Worm (Caenorhabditis elegans) whole organism, L1 larva: Measurements from ENCODE around the gene umps-1.

Source experiments
- C16A3.4 ChIP-seq: fragments of 150-350 bp; optimal IDR thresholded peaks from 2 replicates; lab custom pipeline; 2014; ENCODE audit warnings: missing biosample characterization, missing genetic modification characterization
- F16B12.6 ChIP-seq: fragments of 150-350 bp; optimal IDR thresholded peaks from 2 replicates; lab custom pipeline; 2014; ENCODE audit warnings: missing biosample characterization, missing genetic modification characterization
- aha-1 ChIP-seq: fragments of 150-350 bp; optimal IDR thresholded peaks from 2 replicates; lab custom pipeline; 2014; ENCODE audit warnings: missing biosample characterization, missing genetic modification characterization
- aly-2 ChIP-seq: fragments of 150-350 bp; optimal IDR thresholded peaks from 2 replicates; lab custom pipeline; 2014; ENCODE audit warnings: missing biosample characterization, missing genetic modification characterization
- ceh-63 ChIP-seq: fragments of 200-800 bp; sonication (Bioruptor generic); optimal IDR thresholded peaks from 2 replicates; lab custom pipeline; 2018; ENCODE audit warnings: mild to moderate bottlenecking, missing genetic modification characterization, missing compliant biosample characterization
- ceh-8 ChIP-seq: fragments of 200-800 bp; sonication (Bioruptor generic); optimal IDR thresholded peaks from 2 replicates; lab custom pipeline; 2018; ENCODE audit warnings: mild to moderate bottlenecking, missing genetic modification characterization, moderate library complexity, missing compliant biosample characterization
- ceh-82 ChIP-seq, 3 experiments: fragments of 150-350 bp in 1 of 3; sonication (generic microtip) in 2 of 3; optimal IDR thresholded peaks; 2 replicates each; lab custom pipeline; 2014 to 2017; ENCODE audit warnings: missing biosample characterization in 3 of 3, missing genetic modification characterization in 3 of 3
- dsc-1 ChIP-seq: sonication (generic microtip); optimal IDR thresholded peaks from 2 replicates; lab custom pipeline; 2016; ENCODE audit warnings: mild to moderate bottlenecking, missing genetic modification characterization, missing compliant biosample characterization
- efl-1 ChIP-seq, 4 experiments: fragments of 150-350 bp; optimal IDR thresholded peaks in 3 of 4; peaks in 1 of 4; 1 replicate in 1 of 4; 2 replicates in 3 of 4; lab custom pipeline; 2014; ENCODE audit warnings: missing biosample characterization in 2 of 4, missing genetic modification characterization in 2 of 4, missing genetic modification reagents in 2 of 4
- efl-3 ChIP-seq: fragments of 200-800 bp; sonication (Bioruptor generic); optimal IDR thresholded peaks from 2 replicates; lab custom pipeline; 2018; ENCODE audit warnings: mild to moderate bottlenecking, missing genetic modification characterization, missing compliant biosample characterization
- egl-13 ChIP-seq: sonication (generic microtip); optimal IDR thresholded peaks from 2 replicates; lab custom pipeline; 2016; ENCODE audit warnings: missing genotype, missing genetic modification reagents, missing genetic modification characterization, missing compliant biosample characterization
- elt-2 ChIP-seq: sonication (generic microtip); optimal IDR thresholded peaks from 2 replicates; lab custom pipeline; 2016; ENCODE audit warnings: missing genetic modification characterization, mild to moderate bottlenecking, inconsistent platforms, missing compliant biosample characterization, missing genetic modification reagents
- fkh-10 ChIP-seq: sonication (generic microtip); optimal IDR thresholded peaks from 2 replicates; lab custom pipeline; 2017; ENCODE audit warnings: missing biosample characterization, missing genetic modification reagents, missing genetic modification characterization
- fkh-8 ChIP-seq: sonication (generic microtip); optimal IDR thresholded peaks from 2 replicates; lab custom pipeline; 2016; ENCODE audit warnings: mild to moderate bottlenecking, missing genetic modification characterization, missing compliant biosample characterization
- grh-1 ChIP-seq: fragments of 200-800 bp; sonication (Bioruptor generic); IDR thresholded peaks from 2 replicates; pipeline ENCODE4 v1.3.6; 2022; ENCODE audit warnings: missing genetic modification reagents, missing genetic modification characterization, missing compliant biosample characterization
- irx-1 ChIP-seq: sonication (generic microtip); optimal IDR thresholded peaks from 2 replicates; lab custom pipeline; 2016; ENCODE audit warnings: missing genetic modification characterization, missing compliant biosample characterization
- jun-1 ChIP-seq: fragments of 150-350 bp; optimal IDR thresholded peaks from 2 replicates; lab custom pipeline; 2014; ENCODE audit warnings: missing biosample characterization, missing genetic modification reagents, missing genetic modification characterization
- lin-14 ChIP-seq: fragments of 200-800 bp; sonication (Bioruptor generic); optimal IDR thresholded peaks from 2 replicates; lab custom pipeline; 2018; ENCODE audit warnings: mild to moderate bottlenecking, missing genetic modification characterization, moderate library complexity, missing compliant biosample characterization
- lin-39 ChIP-seq: fragments of 150-350 bp; optimal IDR thresholded peaks from 2 replicates; lab custom pipeline; 2014; ENCODE audit warnings: missing biosample characterization, missing genetic modification reagents, missing genetic modification characterization
- lsy-2 ChIP-seq, 2 experiments: fragments of 150-350 bp; optimal IDR thresholded peaks; 2 replicates each; lab custom pipeline; 2014; ENCODE audit warnings: missing biosample characterization in 2 of 2, missing genetic modification characterization in 2 of 2
- mdl-1 ChIP-seq, 2 experiments: fragments of 150-350 bp; optimal IDR thresholded peaks; 2 replicates each; lab custom pipeline; 2014 to 2017; ENCODE audit warnings: missing biosample characterization in 2 of 2, missing genetic modification characterization in 2 of 2, inconsistent platforms in 1 of 2
- mep-1 ChIP-seq: fragments of 150-350 bp; optimal IDR thresholded peaks from 2 replicates; lab custom pipeline; 2014; ENCODE audit warnings: missing biosample characterization, missing genetic modification characterization
- nhr-11 ChIP-seq: fragments of 150-350 bp; optimal IDR thresholded peaks from 2 replicates; lab custom pipeline; 2014; ENCODE audit warnings: missing biosample characterization, missing genetic modification characterization
- nhr-12 ChIP-seq: sonication (generic microtip); optimal IDR thresholded peaks from 2 replicates; lab custom pipeline; 2017; ENCODE audit warnings: missing biosample characterization, missing genetic modification characterization
- nhr-20 ChIP-seq: sonication (generic microtip); optimal IDR thresholded peaks from 2 replicates; lab custom pipeline; 2016; ENCODE audit warnings: mild to moderate bottlenecking, missing genetic modification characterization, missing compliant biosample characterization
- nhr-47 ChIP-seq: sonication (generic microtip); optimal IDR thresholded peaks from 2 replicates; lab custom pipeline; 2016; ENCODE audit warnings: mild to moderate bottlenecking, missing genetic modification characterization, moderate library complexity, missing compliant biosample characterization
- nhr-85 ChIP-seq: sonication (generic microtip); peaks from one replicate; lab custom pipeline; 2016; ENCODE audit warnings: missing genetic modification characterization, inconsistent platforms, missing compliant biosample characterization
- nhr-90 ChIP-seq: sonication (generic microtip); optimal IDR thresholded peaks from 2 replicates; lab custom pipeline; 2016; ENCODE audit warnings: mild to moderate bottlenecking, missing genetic modification characterization, missing compliant biosample characterization; ENCODE audit not compliant: poor library complexity
- pag-3 ChIP-seq: sonication (generic microtip); optimal IDR thresholded peaks from 2 replicates; lab custom pipeline; 2017; ENCODE audit warnings: missing genetic modification characterization, mild to moderate bottlenecking, missing compliant biosample characterization, antibody characterized with exemption, borderline replicate concordance; ENCODE audit not compliant: insufficient read depth
- pax-3 ChIP-seq: fragments of 200-800 bp; sonication (Bioruptor generic); optimal IDR thresholded peaks from 2 replicates; lab custom pipeline; 2018; ENCODE audit warnings: mild to moderate bottlenecking, missing genetic modification characterization, moderate library complexity, missing compliant biosample characterization
- skn-1 ChIP-seq: fragments of 150-350 bp; optimal IDR thresholded peaks from 2 replicates; lab custom pipeline; 2014; ENCODE audit warnings: missing biosample characterization, missing genetic modification characterization
- snu-23 ChIP-seq: sonication (generic microtip); optimal IDR thresholded peaks from 2 replicates; lab custom pipeline; 2016; ENCODE audit warnings: missing genetic modification characterization, missing compliant biosample characterization
- sox-4 ChIP-seq: sonication (generic microtip); optimal IDR thresholded peaks from 2 replicates; lab custom pipeline; 2016; ENCODE audit warnings: missing genetic modification characterization, missing compliant biosample characterization
- sup-37 ChIP-seq: fragments of 200-800 bp; sonication (Bioruptor generic); optimal IDR thresholded peaks from 2 replicates; lab custom pipeline; 2018; ENCODE audit warnings: mild to moderate bottlenecking, missing genetic modification characterization, missing compliant biosample characterization
- swsn-7 ChIP-seq: sonication (generic microtip); optimal IDR thresholded peaks from 2 replicates; lab custom pipeline; 2016; ENCODE audit warnings: missing genetic modification characterization, missing compliant biosample characterization
- unc-86 ChIP-seq: sonication (generic microtip); optimal IDR thresholded peaks from 2 replicates; lab custom pipeline; 2016; ENCODE audit warnings: missing genetic modification characterization, missing compliant biosample characterization
- xbp-1 ChIP-seq: sonication (generic microtip); optimal IDR thresholded peaks from 2 replicates; lab custom pipeline; 2016; ENCODE audit warnings: missing genetic modification characterization, missing compliant biosample characterization
- ztf-11 ChIP-seq, 2 experiments: sonication (generic microtip); optimal IDR thresholded peaks; 2 replicates each; lab custom pipeline; 2016 to 2017; ENCODE audit warnings: missing genetic modification characterization in 2 of 2, missing biosample characterization in 1 of 2, missing compliant biosample characterization in 1 of 2
- ztf-4 ChIP-seq: fragments of 150-350 bp; optimal IDR thresholded peaks from 2 replicates; lab custom pipeline; 2014; ENCODE audit warnings: missing biosample characterization, missing genetic modification characterization

Gene umps-1

DNA sequence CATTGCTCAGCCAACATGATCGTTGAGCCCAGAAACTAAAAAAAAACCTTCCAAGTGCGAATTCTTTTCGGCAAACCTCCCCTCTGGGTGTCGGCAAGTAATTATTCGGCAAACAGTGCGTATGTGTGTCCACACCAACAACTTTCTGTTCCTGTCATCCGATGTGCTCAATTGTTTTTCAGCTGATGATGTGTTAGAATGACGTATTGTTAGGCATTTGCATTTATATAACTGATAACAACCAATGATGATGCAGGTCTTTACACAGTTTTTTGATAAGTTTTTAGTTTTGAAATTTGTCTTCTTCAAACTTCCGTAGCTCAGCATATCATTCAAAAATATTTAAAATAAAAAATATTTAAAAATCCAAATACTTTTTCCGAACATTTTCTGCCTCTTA, 21.5 kb upstream of the umps-1 start:
- TF ChIP-seq pag-3 (no peak), sox-4 (tag; lab: Kevin White, UChicago) (no peak), irx-1 (tag; lab: Kevin White, UChicago) (no peak), elt-2 (tag; lab: Kevin White, UChicago) (peak; percentile 20), snu-23 (GFP tag; lab: Kevin White, UChicago) (no peak), xbp-1 (no peak)

DNA sequence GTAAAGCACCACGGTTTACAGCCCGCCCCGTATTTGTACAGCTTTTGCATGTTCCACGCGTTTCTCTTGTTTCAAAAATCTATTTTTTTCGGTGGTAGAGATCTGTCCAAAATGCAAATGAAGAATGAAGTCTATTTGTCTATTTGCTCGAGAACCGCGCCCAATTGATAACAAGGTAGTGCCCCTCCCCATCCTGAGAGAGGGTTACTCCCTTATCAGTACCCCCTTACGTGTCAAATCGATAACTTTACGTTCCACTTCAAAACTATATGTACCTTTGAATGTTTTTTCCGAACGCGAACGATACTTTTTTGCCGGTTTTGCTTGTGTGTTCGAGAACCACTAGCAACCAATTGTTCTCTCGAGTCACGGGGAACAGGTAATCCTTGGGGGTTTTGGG, 18.6 kb upstream of the umps-1 start:
- TF ChIP-seq ceh-82 (tag; optimal IDR thresholded peaks at IDR 0.05; lab: Kevin White, UChicago) (no peak), elt-2 (tag; lab: Kevin White, UChicago) (peak; percentile 20), ceh-63 (no peak), nhr-11 (tag; lab: Kevin White, UChicago) (no peak)

DNA sequence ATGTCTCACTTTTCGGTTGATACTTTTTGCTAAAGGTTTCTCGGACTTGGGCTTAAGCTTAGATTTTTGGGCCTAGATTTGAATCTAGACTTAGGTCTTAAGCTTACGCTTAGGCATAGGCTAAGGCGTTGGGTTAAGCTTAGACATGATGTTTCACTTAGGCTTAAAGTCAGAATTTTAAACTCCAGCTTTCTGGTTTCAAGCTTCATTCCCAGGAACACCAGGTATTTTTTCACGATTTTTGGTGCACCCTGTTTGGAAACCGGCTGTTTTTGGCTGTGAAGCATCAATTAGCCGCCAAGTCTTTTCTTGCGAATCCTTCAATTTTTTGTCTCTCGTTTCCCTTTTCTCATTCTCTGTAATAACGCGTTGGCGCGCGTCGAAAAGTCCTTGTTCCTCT, 16.4 kb upstream of the umps-1 start:
- TF ChIP-seq nhr-12 = no peak
- no peak for TF ChIP-seq ceh-8 (GFP tag; lab: Kevin White, UChicago)
- TF ChIP-seq ceh-82 (tag; optimal IDR thresholded peaks at IDR 0.05; lab: Kevin White, UChicago) = no peak
- no peak for TF ChIP-seq C16A3.4 (tag; lab: Kevin White, UChicago)
- no peak for TF ChIP-seq swsn-7
- TF ChIP-seq skn-1 (tag; lab: Kevin White, UChicago) = no peak
- no peak for TF ChIP-seq snu-23 (GFP tag; lab: Kevin White, UChicago)
- no peak for TF ChIP-seq efl-3 (GFP tag; lab: Kevin White, UChicago)
- TF ChIP-seq aha-1 = no peak
- TF ChIP-seq grh-1 (GFP tag; lab: Robert Waterston, UW) = no peak

DNA sequence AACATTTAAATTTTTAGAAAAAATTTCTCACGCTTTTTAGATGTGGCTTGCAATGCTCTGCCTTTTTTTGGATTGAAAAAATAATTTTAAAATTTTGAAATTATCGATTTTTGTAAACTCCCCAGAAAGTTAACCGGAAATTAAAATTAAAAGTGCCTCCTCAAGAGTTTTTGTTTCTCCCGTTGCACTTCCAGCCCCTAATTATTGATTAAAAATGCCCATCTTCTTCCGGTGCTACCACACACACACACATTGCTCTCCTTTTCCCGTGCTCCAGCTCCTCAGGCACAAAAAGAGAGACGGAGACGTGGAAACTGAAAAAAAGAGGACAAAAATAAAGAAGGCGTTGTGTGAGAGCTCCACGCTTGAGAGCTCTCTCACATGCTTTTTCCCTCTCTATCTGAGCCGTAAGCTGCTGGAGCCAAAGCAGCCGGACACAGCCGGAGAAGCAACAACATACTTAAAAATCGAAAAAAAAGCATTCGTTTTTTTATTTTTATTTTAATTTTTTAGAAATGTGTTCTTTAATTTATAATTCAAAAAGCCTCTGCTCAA, 10.0 kb upstream of the umps-1 start:
- peak; percentile 6 for TF ChIP-seq unc-86 (tag; lab: Kevin White, UChicago)
- TF ChIP-seq sox-4 (tag; lab: Kevin White, UChicago) = no peak
- TF ChIP-seq nhr-47 (tag; lab: Kevin White, UChicago) = peak; percentile 30
- TF ChIP-seq egl-13 (tag; lab: Kevin White, UChicago) = peak; percentile 27
- TF ChIP-seq sup-37 (GFP tag; lab: Kevin White, UChicago) = no peak
- peak in 1 of 2 experiments; percentile 26 for TF ChIP-seq lsy-2 (tag; optimal IDR thresholded peaks at IDR 0.05; lab: Kevin White, UChicago)
- peak; percentile 69 for TF ChIP-seq fkh-8 (tag; lab: Kevin White, UChicago)
- TF ChIP-seq F16B12.6 (tag; lab: Kevin White, UChicago) = no peak
- TF ChIP-seq swsn-7 = peak; percentile 11
- peak; percentile 58 for TF ChIP-seq lin-14 (GFP tag; lab: Kevin White, UChicago)
- no peak for TF ChIP-seq nhr-90 (tag; lab: Kevin White, UChicago)
- peak; percentile 11 for TF ChIP-seq mep-1 (tag; lab: Kevin White, UChicago)
- peak in 1 of 3 experiments; percentile 40 for TF ChIP-seq ceh-82 (tag; optimal IDR thresholded peaks at IDR 0.05; lab: Kevin White, UChicago)
- TF ChIP-seq efl-3 (GFP tag; lab: Kevin White, UChicago) = no peak
- TF ChIP-seq efl-1 (optimal IDR thresholded peaks at IDR 0.05; lab: Kevin White, UChicago) = no peak
- peak in 1 of 2 experiments; percentile 85 for TF ChIP-seq efl-1 (GFP tag; optimal IDR thresholded peaks at IDR 0.05 in 1 of 2; lab: Kevin White, UChicago)

DNA sequence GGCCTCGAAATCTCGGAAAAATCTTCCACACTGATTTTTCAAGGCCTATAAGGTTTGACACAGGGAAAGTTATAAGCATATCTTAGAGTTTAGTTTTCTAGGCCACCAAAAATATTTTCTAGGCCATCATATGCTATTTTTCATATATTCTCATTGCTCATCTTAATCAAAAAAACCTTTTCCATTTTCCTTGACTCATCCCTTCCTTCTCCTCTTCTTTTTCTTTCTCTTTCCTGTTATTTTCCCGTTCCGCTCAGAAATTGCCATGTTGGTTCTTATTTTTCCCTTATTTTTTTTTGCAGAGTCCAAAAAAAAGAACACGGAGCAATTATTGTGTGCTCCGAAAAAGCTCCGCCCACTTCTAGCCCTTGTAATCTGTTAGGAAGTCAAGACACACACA, 7.2 kb upstream of the umps-1 start, which contains the start of gene tbc-8:
TSS of gene tbc-8 (plus strand) at position 301 of the 400 bp plus-strand sequence.
- TF ChIP-seq jun-1 (tag; lab: Kevin White, UChicago) = no peak
- TF ChIP-seq pag-3 = no peak
- TF ChIP-seq, all 84 proteins: peak for 0

DNA sequence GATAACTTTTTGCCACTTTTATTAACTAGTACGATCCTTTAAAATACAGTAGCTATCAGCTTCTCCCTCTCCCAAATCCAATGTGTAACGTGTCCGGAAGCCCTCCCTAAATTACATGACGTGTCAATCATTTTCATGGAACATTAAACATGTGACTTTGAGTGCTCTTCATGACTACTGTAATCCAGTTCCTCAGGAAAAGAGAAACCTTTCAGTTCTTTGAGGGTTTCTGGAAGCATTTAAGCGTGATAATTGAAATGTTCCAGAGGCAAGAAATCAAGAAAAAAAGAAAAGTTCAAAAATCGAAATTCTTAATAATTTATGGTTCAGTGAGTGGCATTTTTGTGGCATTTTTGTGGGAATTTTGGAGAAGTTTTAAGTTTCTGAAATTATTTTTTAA, 5.5 kb upstream of the umps-1 start:
- TF ChIP-seq aly-2 (no peak), nhr-20 (tag; lab: Kevin White, UChicago) (no peak), mdl-1 (tag; optimal IDR thresholded peaks at IDR 0.05; lab: Kevin White, UChicago) (no peak), lin-39 (tag; lab: Kevin White, UChicago) (no peak), pax-3 (peak; percentile 12), snu-23 (GFP tag; lab: Kevin White, UChicago) (no peak), fkh-10 (no peak), nhr-90 (tag; lab: Kevin White, UChicago) (no peak), ztf-4 (tag; lab: Kevin White, UChicago) (no peak), lsy-2 (tag; optimal IDR thresholded peaks at IDR 0.05; lab: Kevin White, UChicago) (peak in 1 of 2 experiments; percentile 29), pag-3 (no peak), ztf-11 (tag; optimal IDR thresholded peaks at IDR 0.05; lab: Kevin White, UChicago) (no peak), fkh-8 (tag; lab: Kevin White, UChicago) (peak; percentile 60), dsc-1 (peak; percentile 64), nhr-85 (tag; lab: Kevin White, UChicago) (no peak)
